Worm (Caenorhabditis elegans) whole organism, young adult: ENCODE results near the gene fbxa-134.

Source experiments
- B0019.2 ChIP-seq: fragments of 200-800 bp; sonication (Bioruptor generic); conservative IDR thresholded peaks from 2 replicates; pipeline ENCODE4 v1.3.6; 2022; ENCODE audit warnings: missing genetic modification reagents, missing genetic modification characterization, missing compliant biosample characterization
- C17E4.6 ChIP-seq: fragments of 200-800 bp; sonication (Bioruptor generic); IDR thresholded peaks from 2 replicates; pipeline ENCODE4 v1.3.6; 2022; ENCODE audit warnings: missing genetic modification reagents, missing genetic modification characterization, missing compliant biosample characterization
- F37B4.10 ChIP-seq: fragments of 200-800 bp; sonication (Bioruptor generic); IDR thresholded peaks from 2 replicates; pipeline ENCODE4 v1.3.6; 2022; ENCODE audit warnings: missing genetic modification characterization, missing compliant biosample characterization
- F52B5.7 ChIP-seq: sonication (generic microtip); optimal IDR thresholded peaks from 2 replicates; lab custom pipeline; 2016; ENCODE audit warnings: mild to moderate bottlenecking, missing genetic modification characterization, missing compliant biosample characterization
- F55B11.4 ChIP-seq: sonication (generic microtip); optimal IDR thresholded peaks from 2 replicates; lab custom pipeline; 2016; ENCODE audit warnings: missing compliant biosample characterization, missing genetic modification characterization, borderline replicate concordance; ENCODE audit not compliant: insufficient read depth
- F57A8.1 ChIP-seq: fragments of 200-800 bp; sonication (Bioruptor generic); optimal IDR thresholded peaks from 2 replicates; lab custom pipeline; 2018; ENCODE audit warnings: mild to moderate bottlenecking, missing genetic modification characterization, moderate library complexity, missing compliant biosample characterization
- T26A5.8 ChIP-seq: sonication (generic microtip); optimal IDR thresholded peaks from 2 replicates; lab custom pipeline; 2016; ENCODE audit warnings: missing genetic modification characterization, missing compliant biosample characterization
- Y53G8AR.9 ChIP-seq: fragments of 200-800 bp; sonication (Bioruptor generic); conservative IDR thresholded peaks from 2 replicates; pipeline ENCODE4 v1.3.6; 2022; ENCODE audit warnings: missing genetic modification reagents, missing genetic modification characterization, missing compliant biosample characterization
- aptf-2 ChIP-seq: fragments of 200-800 bp; sonication (Bioruptor generic); conservative IDR thresholded peaks from 2 replicates; pipeline ENCODE4 v1.3.6; 2022; ENCODE audit warnings: missing genetic modification reagents, missing genetic modification characterization, missing compliant biosample characterization
- athp-1 ChIP-seq: sonication (generic microtip); optimal IDR thresholded peaks from 2 replicates; lab custom pipeline; 2017; ENCODE audit warnings: mild to moderate bottlenecking, missing genetic modification characterization, missing compliant biosample characterization
- attf-5 ChIP-seq: fragments of 200-800 bp; sonication (Bioruptor generic); optimal IDR thresholded peaks from 2 replicates; lab custom pipeline; 2018; ENCODE audit warnings: mild to moderate bottlenecking, missing genetic modification characterization, missing compliant biosample characterization
- bed-2 ChIP-seq: fragments of 200-800 bp; sonication (Bioruptor generic); IDR thresholded peaks from 2 replicates; pipeline ENCODE4 v1.3.6; 2022; ENCODE audit warnings: missing genetic modification reagents, missing genetic modification characterization, missing compliant biosample characterization
- ccch-3 ChIP-seq: fragments of 200-800 bp; sonication (Bioruptor generic); optimal IDR thresholded peaks from 2 replicates; lab custom pipeline; 2018; ENCODE audit warnings: mild to moderate bottlenecking, missing genetic modification characterization, missing compliant biosample characterization
- ceh-100 ChIP-seq: fragments of 200-800 bp; sonication (Bioruptor generic); IDR thresholded peaks from 2 replicates; pipeline ENCODE4 v1.3.6; 2022; ENCODE audit warnings: missing genetic modification reagents, missing genetic modification characterization, missing compliant biosample characterization
- ceh-40 ChIP-seq: fragments of 200-800 bp; sonication (Bioruptor generic); IDR thresholded peaks from 2 replicates; pipeline ENCODE4 v1.3.6; 2022; ENCODE audit warnings: missing genetic modification characterization, missing compliant biosample characterization
- dox-1 ChIP-seq: fragments of 200-800 bp; sonication (Bioruptor generic); IDR thresholded peaks from 2 replicates; pipeline ENCODE4 v1.3.6; 2022; ENCODE audit warnings: missing genetic modification reagents, missing genetic modification characterization, missing compliant biosample characterization
- dpl-1 ChIP-seq: fragments of 150-350 bp; optimal IDR thresholded peaks from 2 replicates; lab custom pipeline; 2014; ENCODE audit warnings: missing biosample characterization, missing genetic modification reagents, missing genetic modification characterization
- egrh-3 ChIP-seq: fragments of 200-800 bp; sonication (Bioruptor generic); IDR thresholded peaks from 2 replicates; pipeline ENCODE4 v1.3.6; 2022; ENCODE audit warnings: missing genetic modification reagents, missing genetic modification characterization, missing compliant biosample characterization
- ets-4 ChIP-seq: fragments of 200-800 bp; sonication (Bioruptor generic); optimal IDR thresholded peaks from 2 replicates; lab custom pipeline; 2018; ENCODE audit warnings: mild to moderate bottlenecking, missing genetic modification characterization, missing compliant biosample characterization
- gei-17 ChIP-seq: fragments of 200-800 bp; sonication (Bioruptor generic); optimal IDR thresholded peaks from 2 replicates; lab custom pipeline; 2018; ENCODE audit warnings: mild to moderate bottlenecking, missing genetic modification characterization, missing compliant biosample characterization
- hmg-20 ChIP-seq: fragments of 200-800 bp; sonication (Bioruptor generic); IDR thresholded peaks from 2 replicates; pipeline ENCODE4 v1.3.6; 2022; ENCODE audit warnings: missing genetic modification reagents, missing genetic modification characterization, missing compliant biosample characterization
- hsf-1 ChIP-seq: fragments of 200-800 bp; sonication (Bioruptor generic); IDR thresholded peaks from 2 replicates; pipeline ENCODE4 v1.3.6; 2022; ENCODE audit warnings: missing genetic modification reagents, missing genetic modification characterization, missing compliant biosample characterization
- lag-1 ChIP-seq: fragments of 200-800 bp; sonication (Bioruptor generic); IDR thresholded peaks from 2 replicates; pipeline ENCODE4 v1.3.6; 2022; ENCODE audit warnings: missing genetic modification reagents, missing genetic modification characterization, missing compliant biosample characterization
- lin-26 ChIP-seq: fragments of 200-800 bp; sonication (Bioruptor generic); IDR thresholded peaks from 2 replicates; pipeline ENCODE4 v1.3.6; 2022; ENCODE audit warnings: missing genetic modification reagents, missing genetic modification characterization, missing compliant biosample characterization
- lir-1 ChIP-seq: fragments of 200-800 bp; sonication (Bioruptor generic); conservative IDR thresholded peaks from 2 replicates; pipeline ENCODE4 v1.3.6; 2022; ENCODE audit warnings: missing genetic modification reagents, missing genetic modification characterization, missing compliant biosample characterization
- lsl-1 ChIP-seq: fragments of 200-800 bp; sonication (Bioruptor generic); optimal IDR thresholded peaks from 2 replicates; lab custom pipeline; 2018; ENCODE audit warnings: mild to moderate bottlenecking, missing genetic modification characterization, moderate library complexity, missing compliant biosample characterization
- madf-10 ChIP-seq: sonication (generic microtip); optimal IDR thresholded peaks from 2 replicates; lab custom pipeline; 2016; ENCODE audit warnings: mild to moderate bottlenecking, missing genetic modification characterization, missing compliant biosample characterization
- madf-6 ChIP-seq: fragments of 200-800 bp; sonication (Bioruptor generic); IDR thresholded peaks from 2 replicates; pipeline ENCODE4 v1.3.6; 2022; ENCODE audit warnings: missing genetic modification reagents, missing genetic modification characterization, missing compliant biosample characterization
- mxl-1 ChIP-seq: sonication (generic microtip); optimal IDR thresholded peaks from 2 replicates; lab custom pipeline; 2016; ENCODE audit warnings: missing genetic modification characterization, missing compliant biosample characterization
- nfyb-1 ChIP-seq: fragments of 200-800 bp; sonication (Bioruptor generic); IDR thresholded peaks from 2 replicates; pipeline ENCODE4 v1.3.6; 2022; ENCODE audit warnings: missing genetic modification reagents, missing genetic modification characterization, missing compliant biosample characterization
- nhr-179 ChIP-seq: sonication (generic microtip); optimal IDR thresholded peaks from 2 replicates; lab custom pipeline; 2016; ENCODE audit warnings: mild to moderate bottlenecking, missing genetic modification characterization, missing compliant biosample characterization
- nhr-90 ChIP-seq: sonication (generic microtip); optimal IDR thresholded peaks from 2 replicates; lab custom pipeline; 2016; ENCODE audit warnings: missing genotype, mild to moderate bottlenecking, missing genetic modification characterization, missing compliant biosample characterization
- pbrm-1 ChIP-seq: fragments of 200-800 bp; sonication (Bioruptor generic); IDR thresholded peaks from 2 replicates; pipeline ENCODE4 v1.3.6; 2022; ENCODE audit warnings: missing genetic modification reagents, missing genetic modification characterization, missing compliant biosample characterization
- pha-4 ChIP-seq: fragments of 150-350 bp; sonication (generic microtip); optimal IDR thresholded peaks from 2 replicates; lab custom pipeline; 2014; ENCODE audit warnings: missing biosample characterization, missing genetic modification reagents, missing genetic modification characterization
- rec-8 ChIP-seq, 2 experiments: sonication (generic microtip); optimal IDR thresholded peaks; 2 replicates each; lab custom pipeline; 2016; ENCODE audit warnings: mild to moderate bottlenecking in 2 of 2, missing genetic modification characterization in 2 of 2, missing genetic modification reagents in 2 of 2, missing genotype in 2 of 2, missing biosample characterization in 1 of 2, missing compliant biosample characterization in 1 of 2, moderate library complexity in 1 of 2
- repo-1 ChIP-seq: sonication (generic microtip); optimal IDR thresholded peaks from 2 replicates; lab custom pipeline; 2017; ENCODE audit warnings: mild to moderate bottlenecking, missing genetic modification characterization, missing compliant biosample characterization
- rpc-1 ChIP-seq, 2 experiments: fragments of 150-350 bp in 1 of 2; sonication (generic microtip) in 1 of 2; optimal IDR thresholded peaks; 2 replicates each; lab custom pipeline; 2014 to 2018; ENCODE audit warnings: missing biosample characterization in 1 of 2, missing genetic modification characterization in 1 of 2, missing genetic modification reagents in 1 of 2, missing genotype in 1 of 2
- sea-2 ChIP-seq: fragments of 200-800 bp; sonication (Bioruptor generic); IDR thresholded peaks from 2 replicates; pipeline ENCODE4 v1.3.6; 2022; ENCODE audit warnings: missing genetic modification characterization, missing compliant biosample characterization
- snpc-1.1 ChIP-seq: sonication (generic microtip); optimal IDR thresholded peaks from 2 replicates; lab custom pipeline; 2017; ENCODE audit warnings: missing genetic modification characterization, mild to moderate bottlenecking, missing compliant biosample characterization, antibody characterized with exemption, moderate library complexity, missing genotype, missing genetic modification reagents; ENCODE audit not compliant: insufficient read depth
- unc-130 ChIP-seq: sonication (generic microtip); optimal IDR thresholded peaks from 2 replicates; lab custom pipeline; 2016; ENCODE audit warnings: missing genetic modification reagents, missing genetic modification characterization, missing compliant biosample characterization
- xnd-1 ChIP-seq: sonication (generic microtip); optimal IDR thresholded peaks from 2 replicates; lab custom pipeline; 2016; ENCODE audit warnings: missing genotype, missing genetic modification reagents, missing genetic modification characterization, missing compliant biosample characterization
- zfh-2 ChIP-seq: fragments of 200-800 bp; sonication (Bioruptor generic); conservative IDR thresholded peaks from 2 replicates; pipeline ENCODE4 v1.3.6; 2022; ENCODE audit warnings: missing genetic modification reagents, missing genetic modification characterization, missing compliant biosample characterization
- ztf-22 ChIP-seq: fragments of 200-800 bp; sonication (Bioruptor generic); optimal IDR thresholded peaks from 2 replicates; lab custom pipeline; 2018; ENCODE audit warnings: mild to moderate bottlenecking, missing genetic modification characterization, moderate library complexity, missing compliant biosample characterization
- ztf-28 ChIP-seq: fragments of 200-800 bp; sonication (Bioruptor generic); IDR thresholded peaks from 2 replicates; pipeline ENCODE4 v1.3.6; 2022; ENCODE audit warnings: missing genetic modification reagents, missing genetic modification characterization, missing compliant biosample characterization
- ztf-6 ChIP-seq: fragments of 200-800 bp; sonication (Bioruptor generic); IDR thresholded peaks from 2 replicates; pipeline ENCODE4 v1.3.6; 2022; ENCODE audit warnings: missing genetic modification reagents, missing genetic modification characterization, missing compliant biosample characterization

fbxa-134 gene

DNA sequence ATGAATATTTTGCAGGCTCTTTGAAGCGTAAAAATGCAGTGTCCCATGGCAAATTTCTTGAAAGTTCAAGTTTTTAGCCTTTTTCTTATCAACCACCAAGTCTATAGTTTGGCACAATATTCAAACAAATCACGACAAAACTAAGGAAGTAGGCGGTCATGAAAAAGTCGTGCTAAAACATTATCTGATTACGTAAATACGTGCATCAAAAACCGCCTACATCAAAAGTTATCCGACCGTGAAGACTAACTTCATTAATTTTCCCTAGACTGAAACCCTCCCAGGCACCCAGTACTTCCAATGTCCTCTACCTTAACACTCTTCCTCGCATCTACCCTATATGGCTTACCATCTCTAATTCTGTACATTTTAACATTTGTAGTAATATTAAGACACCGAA lies 24.2 kb downstream of the fbxa-134 start, which contains the start of gene srg-44:
TSS of gene srg-44 (plus strand) at position 301 of the 400 bp plus-strand sequence.
- no peak for TF ChIP-seq lir-1
- TF ChIP-seq pbrm-1 (GFP tag; lab: Robert Waterston, UW) = no peak
- no peak for TF ChIP-seq C17E4.6 (GFP tag; lab: Robert Waterston, UW)
- no peak for TF ChIP-seq ceh-40 (GFP tag; lab: Robert Waterston, UW)
- TF ChIP-seq hsf-1 (GFP tag; lab: Robert Waterston, UW) = no peak
- TF ChIP-seq pha-4 (tag; lab: Kevin White, UChicago) = no peak
- TF ChIP-seq, all 124 proteins: peak for 0

DNA sequence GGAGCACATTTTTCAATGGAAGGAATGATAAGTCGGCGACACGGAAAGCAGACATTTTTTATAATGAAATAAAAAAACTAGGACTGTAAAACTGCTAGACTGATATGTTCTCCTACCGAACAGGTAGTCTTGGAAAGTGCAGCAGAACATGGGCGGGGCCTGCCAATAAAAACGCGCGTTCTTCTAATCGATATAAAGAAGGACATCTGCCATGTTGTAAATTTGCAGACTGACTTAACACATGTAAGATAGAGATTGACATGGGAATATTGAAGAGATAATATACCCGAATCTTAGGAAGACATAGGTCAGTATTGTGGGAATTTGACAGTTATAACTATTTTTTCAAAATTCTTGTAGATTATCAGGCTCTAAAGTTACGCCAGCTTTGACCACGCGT lies 24.8 kb downstream of the fbxa-134 start, which contains the start of gene sdz-16:
TSS of gene sdz-16 (minus strand) at position 101 of the 400 bp plus-strand sequence.
- TF ChIP-seq rec-8 (tag; optimal IDR thresholded peaks at IDR 0.05; lab: Kevin White, UChicago) (no peak), dox-1 (GFP tag; lab: Robert Waterston, UW) (no peak), unc-130 (GFP tag; lab: Kevin White, UChicago) (no peak)

DNA sequence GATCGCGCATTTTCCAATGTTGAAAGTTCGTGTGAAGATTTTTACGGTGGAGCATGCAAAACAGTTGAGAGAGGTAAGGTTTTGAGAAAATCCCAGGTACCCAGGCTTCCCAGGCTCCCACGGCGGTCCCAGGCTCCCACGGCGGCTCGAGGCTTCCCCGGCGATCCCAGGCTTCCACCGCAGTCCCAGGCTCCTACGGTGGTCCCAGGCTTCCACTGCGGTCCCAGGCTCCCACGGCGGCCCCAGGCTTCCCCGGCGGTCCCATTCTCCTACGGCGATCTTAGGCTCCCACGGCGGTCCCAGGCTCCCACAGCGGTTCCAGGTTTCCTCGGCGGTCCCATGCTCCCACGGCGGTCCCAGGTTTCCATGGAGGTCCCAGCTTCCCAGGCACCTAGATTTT lies 28.8 kb downstream of the fbxa-134 start:
- TF ChIP-seq ccch-3 (GFP tag; lab: Kevin White, UChicago) (no peak), nhr-90 (tag; lab: Kevin White, UChicago) (no peak), F37B4.10 (no peak), F52B5.7 (tag; lab: Kevin White, UChicago) (no peak), ztf-22 (GFP tag; lab: Kevin White, UChicago) (no peak), pha-4 (tag; lab: Kevin White, UChicago) (no peak), bed-2 (GFP tag; lab: Robert Waterston, UW) (no peak), ztf-28 (GFP tag; lab: Robert Waterston, UW) (peak; percentile 21; the same call in 1 of the 2 replicates), repo-1 (tag; lab: Kevin White, UChicago) (no peak), B0019.2 (GFP tag; lab: Robert Waterston, UW) (no peak), athp-1 (tag; lab: Kevin White, UChicago) (no peak), attf-5 (GFP tag; lab: Kevin White, UChicago) (no peak), dpl-1 (GFP tag; lab: Kevin White, UChicago) (no peak), madf-10 (tag; lab: Kevin White, UChicago) (no peak), madf-6 (GFP tag; lab: Robert Waterston, UW) (no peak), F57A8.1 (no peak), hsf-1 (GFP tag; lab: Robert Waterston, UW) (no peak), aptf-2 (GFP tag; lab: Robert Waterston, UW) (no peak), lsl-1 (GFP tag; lab: Kevin White, UChicago) (no peak), rpc-1 (optimal IDR thresholded peaks at IDR 0.05; lab: Kevin White, UChicago) (no peak), rpc-1 (tag; optimal IDR thresholded peaks at IDR 0.05; lab: Kevin White, UChicago) (no peak), nhr-179 (tag; lab: Kevin White, UChicago) (no peak), nfyb-1 (GFP tag; lab: Robert Waterston, UW) (peak; percentile 59; the same call in 1 of the 2 replicates), ztf-6 (GFP tag; lab: Robert Waterston, UW) (no peak), ceh-100 (GFP tag; lab: Robert Waterston, UW) (no peak), hmg-20 (GFP tag; lab: Robert Waterston, UW) (no peak), T26A5.8 (tag; lab: Kevin White, UChicago) (no peak), snpc-1.1 (tag; lab: Kevin White, UChicago) (no peak), lag-1 (GFP tag; lab: Robert Waterston, UW) (no peak), dox-1 (GFP tag; lab: Robert Waterston, UW) (peak; percentile 35; the same call in 1 of the 2 replicates), xnd-1 (no peak), egrh-3 (peak; percentile 98), lin-26 (GFP tag; lab: Robert Waterston, UW) (peak; percentile 52; the same call in 1 of the 2 replicates), sea-2 (GFP tag; lab: Robert Waterston, UW) (peak; percentile 48; the same call in 1 of the 2 replicates), mxl-1 (no peak), zfh-2 (GFP tag; lab: Robert Waterston, UW) (peak; percentile 96), gei-17 (GFP tag; lab: Kevin White, UChicago) (no peak), F55B11.4 (tag; lab: Kevin White, UChicago) (no peak), Y53G8AR.9 (GFP tag; lab: Robert Waterston, UW) (no peak), ets-4 (no peak)
